Worm (Caenorhabditis elegans) whole organism, L2 larva: ENCODE results near the gene unc-58.

Source experiments
- ama-1 ChIP-seq: fragments of 150-350 bp; optimal IDR thresholded peaks from 2 replicates; lab custom pipeline; 2018; ENCODE audit warnings: inconsistent platforms
- lin-11 ChIP-seq: fragments of 150-350 bp; sonication (generic microtip); optimal IDR thresholded peaks from 2 replicates; lab custom pipeline; 2014; ENCODE audit warnings: missing biosample characterization, missing genetic modification characterization, inconsistent platforms, mixed read lengths
- nhr-237 ChIP-seq: fragments of 150-350 bp; optimal IDR thresholded peaks from 2 replicates; lab custom pipeline; 2014; ENCODE audit warnings: missing biosample characterization, missing genetic modification characterization
- snpc-4 ChIP-seq: fragments of 150-350 bp; optimal IDR thresholded peaks from 2 replicates; lab custom pipeline; 2014; ENCODE audit warnings: missing biosample characterization, missing genetic modification characterization
- unc-55 ChIP-seq: fragments of 150-350 bp; sonication (generic microtip); optimal IDR thresholded peaks from 3 replicates; lab custom pipeline; 2014; ENCODE audit warnings: missing biosample characterization, missing genetic modification reagents, missing genetic modification characterization
- unc-62 ChIP-seq: fragments of 150-350 bp; optimal IDR thresholded peaks from 2 replicates; lab custom pipeline; 2014; ENCODE audit warnings: missing biosample characterization, missing genetic modification reagents, missing genetic modification characterization

ce11 chrX:10060475-10061011 lies 72.4 kb downstream of the unc-58 start, which contains the start of gene ZC373.3:
- TF ChIP-seq ama-1 (lab: Kevin White, UChicago), result no peak
- no peak for TF ChIP-seq nhr-237 (tag; lab: Kevin White, UChicago)
- no peak for TF ChIP-seq snpc-4
- no peak for TF ChIP-seq unc-62
- TF ChIP-seq unc-55 (GFP tag; lab: Kevin White, UChicago), result no peak
- TF ChIP-seq lin-11 (tag; lab: Kevin White, UChicago), result no peak
